Fruit fly (Drosophila melanogaster) whole organism, wandering third instar larva: Measurements from ENCODE around the gene Hecw.

ENCODE experiments used
- Abd-B ChIP-seq: fragments of >200 bp; optimal IDR thresholded peaks from 2 replicates; lab custom pipeline; 2017; ENCODE audit warnings: missing biosample characterization, missing genetic modification characterization
- CG32264 ChIP-seq: fragments of 200-800 bp; sonication (Bioruptor generic); optimal IDR thresholded peaks from 2 replicates; lab custom pipeline; 2016; ENCODE audit warnings: missing biosample characterization, missing genetic modification characterization
- CG9705 ChIP-seq: fragments of 200-800 bp; sonication (Bioruptor generic); optimal IDR thresholded peaks from 2 replicates; lab custom pipeline; 2018; ENCODE audit warnings: missing biosample characterization, mild to moderate bottlenecking, missing genetic modification characterization
- CrebA ChIP-seq: fragments of 200-800 bp; sonication (Bioruptor generic); optimal IDR thresholded peaks from 2 replicates; lab custom pipeline; 2016; ENCODE audit warnings: missing biosample characterization, mild to moderate bottlenecking, missing genetic modification characterization, borderline replicate concordance
- Dfd ChIP-seq: fragments of >200 bp; optimal IDR thresholded peaks from 2 replicates; lab custom pipeline; 2017; ENCODE audit warnings: missing biosample characterization, missing genetic modification characterization
- Dif ChIP-seq: fragments of 200-275, 200-300 bp; sonication (Bioruptor generic); optimal IDR thresholded peaks from 2 replicates; lab custom pipeline; 2018; ENCODE audit warnings: missing biosample characterization, missing genetic modification characterization; ENCODE audit not compliant: partially characterized antibody
- GATAd ChIP-seq: sonication (Bioruptor generic); optimal IDR thresholded peaks from 2 replicates; lab custom pipeline; 2016; ENCODE audit warnings: missing biosample characterization, missing genetic modification characterization
- HLH106 ChIP-seq: fragments of 200-800 bp; optimal IDR thresholded peaks from 3 replicates; lab custom pipeline; 2019; ENCODE audit warnings: missing biosample characterization, mild to moderate bottlenecking, missing genetic modification characterization, moderate library complexity
- Hnf4 ChIP-seq: fragments of 200-800 bp; sonication (Bioruptor generic); optimal IDR thresholded peaks from 2 replicates; lab custom pipeline; 2016; ENCODE audit warnings: missing biosample characterization, mild to moderate bottlenecking, missing genetic modification characterization
- Hr78 ChIP-seq: fragments of >200 bp; optimal IDR thresholded peaks from 2 replicates; lab custom pipeline; 2017; ENCODE audit warnings: missing biosample characterization, missing genetic modification characterization
- Hr83 ChIP-seq: fragments of 200-300 bp; sonication (Bioruptor generic); optimal IDR thresholded peaks from 2 replicates; lab custom pipeline; 2016; ENCODE audit warnings: missing biosample characterization, mild to moderate bottlenecking, missing genetic modification characterization, moderate library complexity; ENCODE audit not compliant: poor library complexity, severe bottlenecking
- Jra ChIP-seq: sonication (Bioruptor generic); optimal IDR thresholded peaks from 2 replicates; lab custom pipeline; 2016; ENCODE audit warnings: missing biosample characterization, missing genetic modification characterization
- Mio ChIP-seq: sonication (Bioruptor generic); optimal IDR thresholded peaks from 2 replicates; lab custom pipeline; 2016; ENCODE audit warnings: missing biosample characterization, missing genetic modification characterization
- Myc ChIP-seq: fragments of >200 bp; optimal IDR thresholded peaks from 2 replicates; lab custom pipeline; 2017
- N ChIP-seq: fragments of >200 bp; optimal IDR thresholded peaks from 2 replicates; lab custom pipeline; 2018; ENCODE audit warnings: missing biosample characterization, missing external identifiers, missing genetic modification characterization
- OdsH ChIP-seq: fragments of 200-800 bp; sonication (Bioruptor generic); optimal IDR thresholded peaks from 2 replicates; lab custom pipeline; 2016; ENCODE audit warnings: missing biosample characterization, mild to moderate bottlenecking, missing genetic modification characterization
- Rel ChIP-seq, 2 experiments: fragments of 200-800 bp; sonication (Bioruptor generic) in 1 of 2; optimal IDR thresholded peaks; 2 replicates in 1 of 2; 3 replicates in 1 of 2; lab custom pipeline; 2016 to 2019; ENCODE audit warnings: mild to moderate bottlenecking in 2 of 2, missing biosample characterization in 2 of 2, missing genetic modification characterization in 2 of 2, moderate library complexity in 1 of 2
- Sp1 ChIP-seq: fragments of 200-800 bp; sonication (Bioruptor generic); optimal IDR thresholded peaks from 3 replicates; lab custom pipeline; 2019; ENCODE audit warnings: missing biosample characterization, mild to moderate bottlenecking, missing genetic modification characterization, moderate library complexity
- Vsx2 ChIP-seq: fragments of 200-300, 225-300 bp; sonication (Bioruptor generic); optimal IDR thresholded peaks from 2 replicates; lab custom pipeline; 2018; ENCODE audit warnings: missing biosample characterization, missing genetic modification characterization; ENCODE audit not compliant: partially characterized antibody
- br ChIP-seq: fragments of 200-800 bp; sonication (Bioruptor generic); optimal IDR thresholded peaks from 2 replicates; lab custom pipeline; 2016; ENCODE audit warnings: missing biosample characterization, missing genetic modification characterization
- brk ChIP-seq: fragments of 200-800 bp; sonication (Bioruptor generic); optimal IDR thresholded peaks from 2 replicates; lab custom pipeline; 2016; ENCODE audit warnings: missing biosample characterization, mild to moderate bottlenecking, missing genetic modification characterization
- dl ChIP-seq, 2 experiments: fragments of 175-275, 200-275 bp in 1 of 2; fragments of 200-275 bp in 1 of 2; sonication (Bioruptor generic); optimal IDR thresholded peaks; lab custom pipeline; 2018; ENCODE audit warnings: mild to moderate bottlenecking in 2 of 2, missing biosample characterization in 2 of 2, missing genetic modification characterization in 2 of 2, moderate library complexity in 2 of 2; ENCODE audit not compliant: partially characterized antibody in 2 of 2, insufficient read depth in 1 of 2
- dmrt93B ChIP-seq: fragments of 200-800 bp; sonication (Bioruptor generic); optimal IDR thresholded peaks from 2 replicates; lab custom pipeline; 2018; ENCODE audit warnings: missing biosample characterization, mild to moderate bottlenecking, missing genetic modification characterization
- dsf ChIP-seq: sonication (Bioruptor generic); optimal IDR thresholded peaks from 2 replicates; lab custom pipeline; 2016; ENCODE audit warnings: missing biosample characterization, missing genetic modification characterization, borderline replicate concordance
- ey ChIP-seq: fragments of 200-800 bp; sonication (Bioruptor generic); optimal IDR thresholded peaks from 2 replicates; lab custom pipeline; 2016; ENCODE audit warnings: missing biosample characterization, missing genetic modification characterization
- foxo ChIP-seq, 2 experiments: fragments of 200-800 bp; sonication (Bioruptor generic); optimal IDR thresholded peaks; 2 replicates in 1 of 2; 3 replicates in 1 of 2; lab custom pipeline; 2016 to 2017; ENCODE audit warnings: missing biosample characterization in 2 of 2, missing genetic modification characterization in 2 of 2
- fru ChIP-seq: fragments of 200-800 bp; sonication (Bioruptor generic); optimal IDR thresholded peaks from 3 replicates; lab custom pipeline; 2016; ENCODE audit warnings: missing biosample characterization, mild to moderate bottlenecking, missing genetic modification characterization
- h ChIP-seq: fragments of 200-800 bp; sonication (Bioruptor generic); optimal IDR thresholded peaks from 3 replicates; lab custom pipeline; 2016; ENCODE audit warnings: missing biosample characterization, mild to moderate bottlenecking, missing genetic modification characterization
- jim ChIP-seq: fragments of 175-275, 200-325 bp; sonication (Bioruptor generic); optimal IDR thresholded peaks from 2 replicates; lab custom pipeline; 2016; ENCODE audit warnings: missing biosample characterization, mild to moderate bottlenecking, missing genetic modification characterization
- lola ChIP-seq: fragments of >200 bp; optimal IDR thresholded peaks from 2 replicates; lab custom pipeline; 2017; ENCODE audit warnings: missing biosample characterization, missing genetic modification characterization
- pan ChIP-seq: fragments of >200 bp; optimal IDR thresholded peaks from 2 replicates; lab custom pipeline; 2017
- psq ChIP-seq: fragments of 200-800 bp; sonication (Bioruptor generic); optimal IDR thresholded peaks from 3 replicates; lab custom pipeline; 2017; ENCODE audit warnings: missing biosample characterization, mild to moderate bottlenecking, missing genetic modification characterization, moderate library complexity
- rgr ChIP-seq: fragments of 200-800 bp; sonication (Bioruptor generic); optimal IDR thresholded peaks from 3 replicates; lab custom pipeline; 2016; ENCODE audit warnings: missing biosample characterization, mild to moderate bottlenecking, missing genetic modification characterization
- sage ChIP-seq: fragments of 200-800 bp; sonication (Bioruptor generic); optimal IDR thresholded peaks from 2 replicates; lab custom pipeline; 2016; ENCODE audit warnings: missing biosample characterization, mild to moderate bottlenecking, missing genetic modification characterization
- sv ChIP-seq: fragments of 200-800 bp; sonication (Bioruptor generic); optimal IDR thresholded peaks from 3 replicates; lab custom pipeline; 2016; ENCODE audit warnings: missing biosample characterization, missing genetic modification characterization
- tai ChIP-seq: sonication (Bioruptor generic); optimal IDR thresholded peaks from 2 replicates; lab custom pipeline; 2016; ENCODE audit warnings: missing biosample characterization, missing genetic modification characterization
- woc ChIP-seq: sonication (Bioruptor generic); optimal IDR thresholded peaks from 2 replicates; lab custom pipeline; 2016; ENCODE audit warnings: missing biosample characterization, mild to moderate bottlenecking, missing genetic modification characterization

Gene Hecw

dm6 chrX:9653242-9653641, 44.5 kb downstream of the Hecw start:
- TF ChIP-seq dl (GFP tag; optimal IDR thresholded peaks at IDR 0.05; lab: Kevin White, UChicago; ENCODE audit: insufficient read depth in 1 of 2, partially characterized antibody in 2 of 2) (no peak), Hr78 (no peak), lola (GFP tag; lab: Kevin White, UChicago) (no peak), dmrt93B (GFP tag; lab: Kevin White, UChicago) (no peak), Dfd (GFP tag; lab: Kevin White, UChicago) (no peak), CrebA (GFP tag; lab: Kevin White, UChicago) (no peak), woc (no peak), jim (GFP tag; lab: Kevin White, UChicago) (no peak), fru (no peak), rgr (GFP tag; lab: Kevin White, UChicago) (no peak), CG9705 (no peak), Vsx2 (no peak), br (GFP tag; lab: Kevin White, UChicago) (no peak), GATAd (GFP tag; lab: Kevin White, UChicago) (no peak), Mio (GFP tag; lab: Kevin White, UChicago) (no peak), Myc (lab: Kevin White, UChicago) (no peak), N (GFP tag; lab: Kevin White, UChicago) (no peak), Dif (GFP tag; lab: Kevin White, UChicago) (no peak)

DNA sequence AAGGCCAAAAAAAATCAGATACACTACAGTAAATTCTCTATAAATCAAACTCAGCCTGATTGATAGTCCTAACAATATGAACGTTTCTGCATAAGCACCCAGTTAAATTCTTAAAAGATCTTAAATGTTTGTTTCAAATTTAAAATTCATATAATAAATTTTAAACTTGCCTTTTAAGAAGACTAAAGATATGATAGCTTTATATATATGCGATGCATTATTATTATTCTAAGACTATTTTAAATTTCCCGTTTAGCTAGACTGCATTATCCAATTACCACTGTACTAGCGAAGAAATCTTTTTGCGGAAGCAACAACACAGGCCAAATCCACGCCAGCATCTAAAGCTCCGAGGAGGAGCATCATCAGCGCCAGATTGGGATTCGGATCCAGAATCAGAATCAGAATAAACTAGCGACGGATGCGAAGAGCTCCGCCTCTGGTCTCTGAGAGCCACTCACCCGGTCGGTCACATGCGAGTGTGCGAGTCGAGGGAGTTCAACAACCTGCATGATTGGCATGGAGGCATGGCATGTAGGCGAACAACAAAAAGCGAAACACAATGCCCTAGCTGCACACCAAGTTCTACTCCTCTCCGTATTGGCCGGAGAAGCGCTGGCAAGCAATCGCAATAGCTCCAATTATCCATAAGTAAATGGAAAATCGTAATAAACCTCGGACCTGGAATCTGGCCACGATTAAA, 45.4 kb downstream of the Hecw start:
- TF ChIP-seq Mio (GFP tag; lab: Kevin White, UChicago): no peak
- no peak for TF ChIP-seq Sp1
- TF ChIP-seq psq (GFP tag; lab: Kevin White, UChicago): no peak
- TF ChIP-seq br (GFP tag; lab: Kevin White, UChicago): no peak
- no peak for TF ChIP-seq N (GFP tag; lab: Kevin White, UChicago)
- TF ChIP-seq Dif (GFP tag; lab: Kevin White, UChicago): no peak
- TF ChIP-seq dmrt93B (GFP tag; lab: Kevin White, UChicago): no peak
- TF ChIP-seq Abd-B (GFP tag; lab: Kevin White, UChicago): no peak
- TF ChIP-seq ey: no peak
- no peak for TF ChIP-seq CG32264 (GFP tag; lab: Kevin White, UChicago)
- no peak for TF ChIP-seq jim (GFP tag; lab: Kevin White, UChicago)
- TF ChIP-seq Vsx2: no peak
- no peak for TF ChIP-seq CrebA (GFP tag; lab: Kevin White, UChicago)
- no peak for TF ChIP-seq HLH106 (tag; lab: Kevin White, UChicago)
- no peak for TF ChIP-seq tai (GFP tag; lab: Kevin White, UChicago)
- TF ChIP-seq GATAd (GFP tag; lab: Kevin White, UChicago): no peak
- no peak for TF ChIP-seq CG9705
- no peak for TF ChIP-seq Dfd (GFP tag; lab: Kevin White, UChicago)
- no peak for TF ChIP-seq lola (GFP tag; lab: Kevin White, UChicago)
- no peak for TF ChIP-seq fru

- peak; percentile 62 for TF ChIP-seq h (GFP tag; lab: Kevin White, UChicago)
- TF ChIP-seq dl (GFP tag; optimal IDR thresholded peaks at IDR 0.05; lab: Kevin White, UChicago; ENCODE audit: insufficient read depth in 1 of 2, partially characterized antibody in 2 of 2): no peak
- TF ChIP-seq woc: peak; percentile 47
- no peak for TF ChIP-seq Hr83 (GFP tag; lab: Kevin White, UChicago)
- no peak for TF ChIP-seq Dfd (GFP tag; lab: Kevin White, UChicago)
- no peak for TF ChIP-seq N (GFP tag; lab: Kevin White, UChicago)
- no peak for TF ChIP-seq Jra (GFP tag; lab: Kevin White, UChicago)
- peak; percentile 59 for TF ChIP-seq HLH106 (tag; lab: Kevin White, UChicago)
- peak; percentile 32 for TF ChIP-seq dmrt93B (GFP tag; lab: Kevin White, UChicago)
- TF ChIP-seq dsf (GFP tag; lab: Kevin White, UChicago): no peak
- TF ChIP-seq Abd-B (GFP tag; lab: Kevin White, UChicago): no peak
- peak; percentile 38 for TF ChIP-seq OdsH (GFP tag; lab: Kevin White, UChicago)
- no peak for TF ChIP-seq tai (GFP tag; lab: Kevin White, UChicago)
- no peak for TF ChIP-seq Rel (GFP tag; optimal IDR thresholded peaks at IDR 0.05; lab: Kevin White, UChicago)
- TF ChIP-seq Rel (tag; optimal IDR thresholded peaks at IDR 0.05; lab: Kevin White, UChicago): no peak
- peak; percentile 6 for TF ChIP-seq Hnf4 (GFP tag; lab: Kevin White, UChicago)
- peak in 1 of 2 experiments; percentile 69 for TF ChIP-seq foxo (GFP tag; optimal IDR thresholded peaks at IDR 0.05; lab: Kevin White, UChicago)
- TF ChIP-seq Dif (GFP tag; lab: Kevin White, UChicago): no peak
- TF ChIP-seq ey: peak; percentile 50
- TF ChIP-seq CrebA (GFP tag; lab: Kevin White, UChicago): no peak
- no peak for TF ChIP-seq Myc (lab: Kevin White, UChicago)
- peak; percentile 20 for TF ChIP-seq rgr (GFP tag; lab: Kevin White, UChicago)
- no peak for TF ChIP-seq Mio (GFP tag; lab: Kevin White, UChicago)
- peak; percentile 26 for TF ChIP-seq br (GFP tag; lab: Kevin White, UChicago)
- no peak for TF ChIP-seq GATAd (GFP tag; lab: Kevin White, UChicago)
- TF ChIP-seq sv (GFP tag; lab: Kevin White, UChicago): no peak
- TF ChIP-seq CG32264 (GFP tag; lab: Kevin White, UChicago): no peak
- no peak for TF ChIP-seq Vsx2
- TF ChIP-seq sage (GFP tag; lab: Kevin White, UChicago): no peak
- TF ChIP-seq fru: peak; percentile 37
- TF ChIP-seq brk (GFP tag; lab: Kevin White, UChicago): no peak
- no peak for TF ChIP-seq CG9705
- TF ChIP-seq psq (GFP tag; lab: Kevin White, UChicago): peak; percentile 35
- TF ChIP-seq jim (GFP tag; lab: Kevin White, UChicago): no peak
- TF ChIP-seq pan (lab: Kevin White, UChicago): no peak
- TF ChIP-seq Hr78: no peak
- peak; percentile 62 for TF ChIP-seq Sp1
Observed at dm6 chrX:9655989-9656713, 47.4 kb downstream of the Hecw start.
